Worm (Caenorhabditis elegans) whole organism, L1 larva: ENCODE data around the gene F23F1.5.
A peak's percentile ranks its signal among the peaks of the same experiment; 100 is the strongest.

Experiments used
- F16B12.6 ChIP-seq: fragments of 150-350 bp; optimal IDR thresholded peaks from 2 replicates; lab custom pipeline; 2014; ENCODE audit warnings: missing biosample characterization, missing genetic modification characterization
- Y116A8C.19 ChIP-seq: sonication (generic microtip); optimal IDR thresholded peaks from 2 replicates; lab custom pipeline; 2016; ENCODE audit warnings: missing compliant biosample characterization, missing genetic modification characterization, borderline replicate concordance
- aly-2 ChIP-seq: fragments of 150-350 bp; optimal IDR thresholded peaks from 2 replicates; lab custom pipeline; 2014; ENCODE audit warnings: missing biosample characterization, missing genetic modification characterization
- ama-1 ChIP-seq: fragments of 150-350 bp; optimal IDR thresholded peaks from 2 replicates; lab custom pipeline; 2014
- blmp-1 ChIP-seq: fragments of 150-350 bp; optimal IDR thresholded peaks from 2 replicates; lab custom pipeline; 2014; ENCODE audit warnings: missing biosample characterization, missing genetic modification characterization
- ceh-63 ChIP-seq: fragments of 200-800 bp; sonication (Bioruptor generic); optimal IDR thresholded peaks from 2 replicates; lab custom pipeline; 2018; ENCODE audit warnings: mild to moderate bottlenecking, missing genetic modification characterization, missing compliant biosample characterization
- ceh-82 ChIP-seq, 3 experiments: fragments of 150-350 bp in 1 of 3; sonication (generic microtip) in 2 of 3; optimal IDR thresholded peaks; 2 replicates each; lab custom pipeline; 2014 to 2017; ENCODE audit warnings: missing biosample characterization in 3 of 3, missing genetic modification characterization in 3 of 3
- ceh-88 ChIP-seq: fragments of 200-800 bp; sonication (Bioruptor generic); IDR thresholded peaks from 2 replicates; pipeline ENCODE4 v1.3.6; 2022; ENCODE audit warnings: missing genetic modification characterization, missing compliant biosample characterization
- ceh-90 ChIP-seq: sonication (generic microtip); optimal IDR thresholded peaks from 2 replicates; lab custom pipeline; 2016; ENCODE audit warnings: missing genetic modification characterization, missing compliant biosample characterization
- dpl-1 ChIP-seq, 3 experiments: fragments of 150-350 bp in 2 of 3; sonication (generic microtip) in 1 of 3; optimal IDR thresholded peaks; 2 replicates each; lab custom pipeline; 2014 to 2017; ENCODE audit warnings: missing biosample characterization in 3 of 3, missing genetic modification characterization in 3 of 3, missing genetic modification reagents in 3 of 3
- dsc-1 ChIP-seq: sonication (generic microtip); optimal IDR thresholded peaks from 2 replicates; lab custom pipeline; 2016; ENCODE audit warnings: mild to moderate bottlenecking, missing genetic modification characterization, missing compliant biosample characterization
- efl-1 ChIP-seq, 4 experiments: fragments of 150-350 bp; optimal IDR thresholded peaks in 3 of 4; peaks in 1 of 4; 1 replicate in 1 of 4; 2 replicates in 3 of 4; lab custom pipeline; 2014; ENCODE audit warnings: missing biosample characterization in 2 of 4, missing genetic modification characterization in 2 of 4, missing genetic modification reagents in 2 of 4
- egl-13 ChIP-seq: sonication (generic microtip); optimal IDR thresholded peaks from 2 replicates; lab custom pipeline; 2016; ENCODE audit warnings: missing genotype, missing genetic modification reagents, missing genetic modification characterization, missing compliant biosample characterization
- ets-5 ChIP-seq: fragments of 200-800 bp; sonication (Bioruptor generic); IDR thresholded peaks from 2 replicates; pipeline ENCODE4 v1.3.6; 2022; ENCODE audit warnings: missing genetic modification characterization, missing compliant biosample characterization
- fkh-4 ChIP-seq: sonication (generic microtip); optimal IDR thresholded peaks from 2 replicates; lab custom pipeline; 2016; ENCODE audit warnings: missing compliant biosample characterization, missing genetic modification characterization, borderline replicate concordance
- fkh-8 ChIP-seq: sonication (generic microtip); optimal IDR thresholded peaks from 2 replicates; lab custom pipeline; 2016; ENCODE audit warnings: mild to moderate bottlenecking, missing genetic modification characterization, missing compliant biosample characterization
- fos-1 ChIP-seq: fragments of 150-350 bp; optimal IDR thresholded peaks from 2 replicates; lab custom pipeline; 2014; ENCODE audit warnings: missing biosample characterization, missing genetic modification characterization
- grh-1 ChIP-seq: fragments of 200-800 bp; sonication (Bioruptor generic); IDR thresholded peaks from 2 replicates; pipeline ENCODE4 v1.3.6; 2022; ENCODE audit warnings: missing genetic modification reagents, missing genetic modification characterization, missing compliant biosample characterization
- irx-1 ChIP-seq: sonication (generic microtip); optimal IDR thresholded peaks from 2 replicates; lab custom pipeline; 2016; ENCODE audit warnings: missing genetic modification characterization, missing compliant biosample characterization
- lin-13 ChIP-seq: fragments of 150-350 bp; optimal IDR thresholded peaks from 2 replicates; lab custom pipeline; 2014; ENCODE audit warnings: missing biosample characterization, missing genetic modification reagents, missing genetic modification characterization
- lin-14 ChIP-seq: fragments of 200-800 bp; sonication (Bioruptor generic); optimal IDR thresholded peaks from 2 replicates; lab custom pipeline; 2018; ENCODE audit warnings: mild to moderate bottlenecking, missing genetic modification characterization, moderate library complexity, missing compliant biosample characterization
- lin-15B ChIP-seq: fragments of 150-350 bp; sonication (generic microtip); optimal IDR thresholded peaks from 3 replicates; lab custom pipeline; 2014; ENCODE audit warnings: missing biosample characterization, missing genetic modification characterization
- lsy-2 ChIP-seq, 2 experiments: fragments of 150-350 bp; optimal IDR thresholded peaks; 2 replicates each; lab custom pipeline; 2014; ENCODE audit warnings: missing biosample characterization in 2 of 2, missing genetic modification characterization in 2 of 2
- nhr-12 ChIP-seq: sonication (generic microtip); optimal IDR thresholded peaks from 2 replicates; lab custom pipeline; 2017; ENCODE audit warnings: missing biosample characterization, missing genetic modification characterization
- nhr-19 ChIP-seq: fragments of 200-800 bp; sonication (Bioruptor generic); conservative IDR thresholded peaks from 2 replicates; pipeline ENCODE4 v1.3.6; 2022; ENCODE audit warnings: missing genetic modification characterization, missing compliant biosample characterization
- nhr-237 ChIP-seq: fragments of 150-350 bp; optimal IDR thresholded peaks from 2 replicates; lab custom pipeline; 2014; ENCODE audit warnings: missing biosample characterization, missing genetic modification characterization
- nhr-71 ChIP-seq: sonication (generic microtip); optimal IDR thresholded peaks from 2 replicates; lab custom pipeline; 2016; ENCODE audit warnings: mild to moderate bottlenecking, missing genetic modification characterization, moderate library complexity, missing compliant biosample characterization
- nhr-77 ChIP-seq: fragments of 150-350 bp; optimal IDR thresholded peaks from 2 replicates; lab custom pipeline; 2014; ENCODE audit warnings: missing biosample characterization, missing genetic modification characterization
- nhr-84 ChIP-seq: sonication (generic microtip); optimal IDR thresholded peaks from 2 replicates; lab custom pipeline; 2017; ENCODE audit warnings: missing biosample characterization, missing genetic modification characterization
- nhr-85 ChIP-seq: sonication (generic microtip); peaks from one replicate; lab custom pipeline; 2016; ENCODE audit warnings: missing genetic modification characterization, inconsistent platforms, missing compliant biosample characterization
- pag-3 ChIP-seq: sonication (generic microtip); optimal IDR thresholded peaks from 2 replicates; lab custom pipeline; 2017; ENCODE audit warnings: missing genetic modification characterization, mild to moderate bottlenecking, missing compliant biosample characterization, antibody characterized with exemption, borderline replicate concordance; ENCODE audit not compliant: insufficient read depth
- skn-1 ChIP-seq: fragments of 150-350 bp; optimal IDR thresholded peaks from 2 replicates; lab custom pipeline; 2014; ENCODE audit warnings: missing biosample characterization, missing genetic modification characterization
- snpc-4 ChIP-seq: fragments of 150-350 bp; optimal IDR thresholded peaks from 2 replicates; lab custom pipeline; 2014; ENCODE audit warnings: missing biosample characterization, missing genetic modification characterization
- snu-23 ChIP-seq: sonication (generic microtip); optimal IDR thresholded peaks from 2 replicates; lab custom pipeline; 2016; ENCODE audit warnings: missing genetic modification characterization, missing compliant biosample characterization
- sox-4 ChIP-seq: sonication (generic microtip); optimal IDR thresholded peaks from 2 replicates; lab custom pipeline; 2016; ENCODE audit warnings: missing genetic modification characterization, missing compliant biosample characterization
- swsn-7 ChIP-seq: sonication (generic microtip); optimal IDR thresholded peaks from 2 replicates; lab custom pipeline; 2016; ENCODE audit warnings: missing genetic modification characterization, missing compliant biosample characterization
- tbx-2 ChIP-seq: sonication (generic microtip); optimal IDR thresholded peaks from 2 replicates; lab custom pipeline; 2016; ENCODE audit warnings: missing genetic modification characterization, missing compliant biosample characterization
- unc-130 ChIP-seq: fragments of 150-350 bp; optimal IDR thresholded peaks from 2 replicates; lab custom pipeline; 2017; ENCODE audit warnings: missing biosample characterization, missing genetic modification characterization, inconsistent platforms
- unc-30 ChIP-seq: sonication (generic microtip); optimal IDR thresholded peaks from 2 replicates; lab custom pipeline; 2017; ENCODE audit warnings: missing biosample characterization, missing genetic modification characterization
- unc-62 ChIP-seq: fragments of 150-350 bp; optimal IDR thresholded peaks from 2 replicates; lab custom pipeline; 2014; ENCODE audit warnings: missing biosample characterization, missing genetic modification reagents, missing genetic modification characterization
- unc-86 ChIP-seq: sonication (generic microtip); optimal IDR thresholded peaks from 2 replicates; lab custom pipeline; 2016; ENCODE audit warnings: missing genetic modification characterization, missing compliant biosample characterization
- xbp-1 ChIP-seq: sonication (generic microtip); optimal IDR thresholded peaks from 2 replicates; lab custom pipeline; 2016; ENCODE audit warnings: missing genetic modification characterization, missing compliant biosample characterization
- ztf-11 ChIP-seq, 2 experiments: sonication (generic microtip); optimal IDR thresholded peaks; 2 replicates each; lab custom pipeline; 2016 to 2017; ENCODE audit warnings: missing genetic modification characterization in 2 of 2, missing biosample characterization in 1 of 2, missing compliant biosample characterization in 1 of 2

Gene F23F1.5

ce11 chrII:37213-37612 lies 5.8 kb upstream of the F23F1.5 start, which contains the start of gene F23F1.6:
F23F1.6 (minus strand) TSS chrII:37313.
- TF ChIP-seq dpl-1 (GFP tag; optimal IDR thresholded peaks at IDR 0.05; lab: Kevin White, UChicago) (no peak), tbx-2 (no peak), nhr-19 (GFP tag; lab: Robert Waterston, UW) (no peak), lsy-2 (tag; optimal IDR thresholded peaks at IDR 0.05; lab: Kevin White, UChicago) (no peak), unc-62 (GFP tag; lab: Kevin White, UChicago) (no peak), fos-1 (tag; lab: Kevin White, UChicago) (no peak), ceh-90 (no peak)

- TF ChIP-seq unc-30 (no peak), ama-1 (lab: Kevin White, UChicago) (no peak), nhr-71 (tag; lab: Kevin White, UChicago) (no peak), lin-13 (GFP tag; lab: Kevin White, UChicago) (no peak), lin-15B (tag; lab: Kevin White, UChicago) (no peak), snpc-4 (tag; lab: Kevin White, UChicago) (no peak), swsn-7 (no peak), dsc-1 (tag; lab: Kevin White, UChicago) (no peak), unc-130 (tag; lab: Kevin White, UChicago) (no peak), egl-13 (tag; lab: Kevin White, UChicago) (no peak), fos-1 (tag; lab: Kevin White, UChicago) (no peak), nhr-84 (tag; lab: Kevin White, UChicago) (no peak), pag-3 (tag; lab: Kevin White, UChicago) (no peak)
Observed at ce11 chrII:33904-34303, 2.5 kb upstream of the F23F1.5 start, which contains the start of gene F23F1.2. F23F1.2 (plus strand) TSS chrII:34204.

ce11 chrII:29578-29977 lies 1.8 kb downstream of the F23F1.5 start:
- TF ChIP-seq lin-13 (GFP tag; lab: Kevin White, UChicago) (no peak), blmp-1 (tag; lab: Kevin White, UChicago) (peak; percentile 61)
- TF ChIP-seq, all 84 proteins: peak for 1

DNA sequence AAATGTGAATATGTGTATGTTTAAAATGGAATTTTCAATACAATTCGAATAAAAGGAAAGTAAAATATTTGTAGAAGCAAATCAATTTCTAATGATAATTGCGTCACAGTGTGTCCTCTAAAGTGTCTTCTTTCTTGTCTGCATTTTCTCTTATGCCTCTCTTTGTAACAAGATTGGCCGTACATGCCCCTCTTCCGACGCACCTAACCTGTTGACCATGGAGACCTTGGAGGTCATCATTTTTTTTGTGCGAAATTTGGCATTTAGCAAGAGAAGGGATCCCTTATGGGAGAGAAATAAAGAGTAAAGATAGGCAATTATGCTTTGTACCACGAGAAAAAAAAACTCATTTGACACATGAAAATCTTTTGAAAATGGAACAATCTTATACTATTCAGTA lies 3.1 kb downstream of the F23F1.5 start, which contains the start of gene F23F1.4:
Gene F23F1.4, minus strand, starts transcription at position 141 of the 400 bp plus-strand sequence.
- peak; percentile 13 for TF ChIP-seq irx-1 (tag; lab: Kevin White, UChicago)
- TF ChIP-seq blmp-1 (tag; lab: Kevin White, UChicago) = peak; percentile 49
- no peak for TF ChIP-seq efl-1 (optimal IDR thresholded peaks at IDR 0.05; lab: Kevin White, UChicago)
- TF ChIP-seq efl-1 (GFP tag; optimal IDR thresholded peaks at IDR 0.05 in 1 of 2; lab: Kevin White, UChicago) = peak in 1 of 2 experiments; percentile 69
- TF ChIP-seq lin-14 (GFP tag; lab: Kevin White, UChicago) = peak; percentile 25
- TF ChIP-seq nhr-85 (tag; lab: Kevin White, UChicago) = peak; percentile 82
- no peak for TF ChIP-seq nhr-12 (tag; lab: Kevin White, UChicago)
- no peak for TF ChIP-seq ceh-63 (GFP tag; lab: Kevin White, UChicago)
- peak; percentile 34 for TF ChIP-seq snu-23 (GFP tag; lab: Kevin White, UChicago)

DNA sequence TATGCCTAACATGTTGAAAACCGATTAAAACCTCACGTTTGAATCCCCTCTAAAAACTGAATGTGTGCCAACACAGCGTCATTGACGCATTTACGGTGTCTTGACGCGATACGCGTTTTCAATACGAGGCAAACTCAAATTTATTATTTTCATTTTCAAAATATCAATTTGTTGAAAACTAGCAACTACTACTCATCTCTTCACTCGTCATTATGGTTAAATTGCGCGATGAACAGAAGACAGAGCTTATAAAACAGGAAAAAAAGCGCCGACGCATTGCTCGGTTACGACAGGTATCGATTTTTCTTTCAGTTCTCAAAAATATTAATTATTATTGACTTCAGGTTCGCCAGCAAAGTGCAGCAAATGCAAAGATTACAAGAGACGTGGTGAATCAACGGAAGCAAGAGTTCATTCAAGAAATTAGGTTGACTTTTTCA lies 6.8 kb downstream of the F23F1.5 start, which contains the start of gene enee-1:
Gene enee-1, plus strand, starts transcription at position 108 of the 440 bp plus-strand sequence.
- TF ChIP-seq unc-86 (peak; percentile 84), ztf-11 (tag; optimal IDR thresholded peaks at IDR 0.05; lab: Kevin White, UChicago) (peak in 1 of 2 experiments; percentile 74), skn-1 (peak; percentile 86), aly-2 (peak; percentile 80), F16B12.6 (peak; percentile 68), ceh-82 (tag; optimal IDR thresholded peaks at IDR 0.05; lab: Kevin White, UChicago) (peak; percentile 89 to 93 (median 92)), lin-13 (GFP tag; lab: Kevin White, UChicago) (peak; percentile 90), swsn-7 (peak; percentile 86), nhr-77 (tag; lab: Kevin White, UChicago) (peak; percentile 80), ceh-88 (GFP tag; lab: Robert Waterston, UW) (peak; percentile 72), xbp-1 (peak; percentile 82), ets-5 (GFP tag; lab: Robert Waterston, UW) (0 out of 2 replicates have a peak, but pooled peaks have one; percentile 83), unc-30 (no peak), blmp-1 (tag; lab: Kevin White, UChicago) (peak; percentile 76), nhr-19 (GFP tag; lab: Robert Waterston, UW) (peak; percentile 84), nhr-237 (tag; lab: Kevin White, UChicago) (peak; percentile 22), fos-1 (tag; lab: Kevin White, UChicago) (peak; percentile 80), grh-1 (GFP tag; lab: Robert Waterston, UW) (peak; percentile 72), fkh-4 (tag; lab: Kevin White, UChicago) (peak; percentile 50), fkh-8 (peak; percentile 87), sox-4 (tag; lab: Kevin White, UChicago) (peak; percentile 43), Y116A8C.19 (tag; lab: Kevin White, UChicago) (no peak), tbx-2 (peak; percentile 88), ceh-63 (GFP tag; lab: Kevin White, UChicago) (no peak), ama-1 (lab: Kevin White, UChicago) (peak; percentile 94), nhr-71 (tag; lab: Kevin White, UChicago) (peak; percentile 93)
